Worm (Caenorhabditis elegans): ENCODE measurements around the gene Y75B7B.2.

ce11 chrV:1228884-1229662 lies 46.8 kb downstream of the Y75B7B.2 start:
- no peak for TF ChIP-seq mef-2 (tag; optimal IDR thresholded peaks at IDR 0.05)
- no peak for TF ChIP-seq snu-23 (GFP tag; optimal IDR thresholded peaks at IDR 0.05)
- no peak for TF ChIP-seq lir-3 (tag; optimal IDR thresholded peaks at IDR 0.05; ENCODE audit: poor library complexity)
- no peak for TF ChIP-seq lin-39 (tag; optimal IDR thresholded peaks at IDR 0.05)

All from whole organism, L1 larva.